Worm (Caenorhabditis elegans) whole organism, young adult: ENCODE measurements around the gene W04E12.2.

ENCODE experiments used
- B0035.1 ChIP-seq: sonication (generic microtip); optimal IDR thresholded peaks from 2 replicates; lab custom pipeline; 2016; ENCODE audit warnings: missing genetic modification characterization, mild to moderate bottlenecking, missing compliant biosample characterization, missing genotype, missing genetic modification reagents
- B0261.1 ChIP-seq: sonication (generic microtip); optimal IDR thresholded peaks from 2 replicates; lab custom pipeline; 2016; ENCODE audit warnings: mild to moderate bottlenecking, missing genetic modification characterization, moderate library complexity, missing compliant biosample characterization
- C06A6.2 ChIP-seq: fragments of 200-800 bp; sonication (Bioruptor generic); conservative IDR thresholded peaks from 2 replicates; pipeline ENCODE4 v1.3.6; 2022; ENCODE audit warnings: missing genetic modification characterization, missing compliant biosample characterization
- C17E4.6 ChIP-seq: fragments of 200-800 bp; sonication (Bioruptor generic); IDR thresholded peaks from 2 replicates; pipeline ENCODE4 v1.3.6; 2022; ENCODE audit warnings: missing genetic modification reagents, missing genetic modification characterization, missing compliant biosample characterization
- F39B2.1 ChIP-seq: fragments of 200-800 bp; sonication (Bioruptor generic); IDR thresholded peaks from 2 replicates; pipeline ENCODE4 v1.3.6; 2022; ENCODE audit warnings: missing genetic modification reagents, missing genetic modification characterization, missing compliant biosample characterization
- F49E8.2 ChIP-seq: sonication (generic microtip); optimal IDR thresholded peaks from 3 replicates; lab custom pipeline; 2017; ENCODE audit warnings: missing genetic modification characterization, mild to moderate bottlenecking, missing compliant biosample characterization, antibody characterized with exemption, moderate library complexity; ENCODE audit not compliant: insufficient read depth
- F57A8.1 ChIP-seq: fragments of 200-800 bp; sonication (Bioruptor generic); optimal IDR thresholded peaks from 2 replicates; lab custom pipeline; 2018; ENCODE audit warnings: mild to moderate bottlenecking, missing genetic modification characterization, moderate library complexity, missing compliant biosample characterization
- K11D2.4 ChIP-seq: fragments of 200-800 bp; sonication (Bioruptor generic); IDR thresholded peaks from 2 replicates; pipeline ENCODE4 v1.3.6; 2022; ENCODE audit warnings: missing genetic modification reagents, missing genetic modification characterization, missing compliant biosample characterization
- Y56A3A.18 ChIP-seq: fragments of 200-800 bp; sonication (Bioruptor generic); IDR thresholded peaks from 2 replicates; pipeline ENCODE4 v1.3.6; 2022; ENCODE audit warnings: missing genetic modification reagents, missing genetic modification characterization, missing compliant biosample characterization
- aptf-3 ChIP-seq: fragments of 200-800 bp; sonication (Bioruptor generic); IDR thresholded peaks from 2 replicates; pipeline ENCODE4 v1.3.6; 2022; ENCODE audit warnings: missing genetic modification characterization, missing compliant biosample characterization
- atf-7 ChIP-seq: sonication (generic microtip); optimal IDR thresholded peaks from 2 replicates; lab custom pipeline; 2017; ENCODE audit warnings: mild to moderate bottlenecking, missing genetic modification characterization, missing compliant biosample characterization
- bed-1 ChIP-seq: fragments of 200-800 bp; sonication (Bioruptor generic); IDR thresholded peaks from 2 replicates; pipeline ENCODE4 v1.3.6; 2022; ENCODE audit warnings: missing genetic modification reagents, missing genetic modification characterization, missing compliant biosample characterization
- cebp-1 ChIP-seq, 2 experiments: fragments of 200-800 bp in 1 of 2; sonication (Bioruptor generic) in 1 of 2; sonication (generic microtip) in 1 of 2; IDR thresholded peaks in 1 of 2; optimal IDR thresholded peaks in 1 of 2; 2 replicates each; pipeline versions ENCODE4 v1.3.6 to Lab custom; 2017 to 2022; ENCODE audit warnings: missing compliant biosample characterization in 2 of 2, missing genetic modification characterization in 2 of 2, mild to moderate bottlenecking in 1 of 2, missing genetic modification reagents in 1 of 2, moderate library complexity in 1 of 2
- ceh-100 ChIP-seq: fragments of 200-800 bp; sonication (Bioruptor generic); IDR thresholded peaks from 2 replicates; pipeline ENCODE4 v1.3.6; 2022; ENCODE audit warnings: missing genetic modification reagents, missing genetic modification characterization, missing compliant biosample characterization
- ceh-40 ChIP-seq: fragments of 200-800 bp; sonication (Bioruptor generic); IDR thresholded peaks from 2 replicates; pipeline ENCODE4 v1.3.6; 2022; ENCODE audit warnings: missing genetic modification characterization, missing compliant biosample characterization
- ceh-79 ChIP-seq: sonication (generic microtip); optimal IDR thresholded peaks from 2 replicates; lab custom pipeline; 2017; ENCODE audit warnings: mild to moderate bottlenecking, missing genetic modification characterization, missing compliant biosample characterization
- ceh-91 ChIP-seq: fragments of 200-800 bp; sonication (Bioruptor generic); IDR thresholded peaks from 2 replicates; pipeline ENCODE4 v1.3.6; 2022; ENCODE audit warnings: missing genetic modification reagents, missing genetic modification characterization, missing compliant biosample characterization
- chd-7 ChIP-seq: sonication (generic microtip); optimal IDR thresholded peaks from 2 replicates; lab custom pipeline; 2016; ENCODE audit warnings: mild to moderate bottlenecking, missing genetic modification characterization, moderate library complexity, missing compliant biosample characterization
- dox-1 ChIP-seq: fragments of 200-800 bp; sonication (Bioruptor generic); IDR thresholded peaks from 2 replicates; pipeline ENCODE4 v1.3.6; 2022; ENCODE audit warnings: missing genetic modification reagents, missing genetic modification characterization, missing compliant biosample characterization
- dpl-1 ChIP-seq: fragments of 150-350 bp; optimal IDR thresholded peaks from 2 replicates; lab custom pipeline; 2014; ENCODE audit warnings: missing biosample characterization, missing genetic modification reagents, missing genetic modification characterization
- egrh-3 ChIP-seq: fragments of 200-800 bp; sonication (Bioruptor generic); IDR thresholded peaks from 2 replicates; pipeline ENCODE4 v1.3.6; 2022; ENCODE audit warnings: missing genetic modification reagents, missing genetic modification characterization, missing compliant biosample characterization
- gei-17 ChIP-seq: fragments of 200-800 bp; sonication (Bioruptor generic); optimal IDR thresholded peaks from 2 replicates; lab custom pipeline; 2018; ENCODE audit warnings: mild to moderate bottlenecking, missing genetic modification characterization, missing compliant biosample characterization
- hlh-26 ChIP-seq: fragments of 200-800 bp; sonication (Bioruptor generic); conservative IDR thresholded peaks from 2 replicates; pipeline ENCODE4 v1.3.6; 2022; ENCODE audit warnings: missing genetic modification reagents, missing genetic modification characterization, missing compliant biosample characterization
- hmg-1.2 ChIP-seq: fragments of 200-800 bp; sonication (Bioruptor generic); IDR thresholded peaks from 2 replicates; pipeline ENCODE4 v1.3.6; 2022; ENCODE audit warnings: missing genetic modification reagents, missing genetic modification characterization, missing compliant biosample characterization
- hmg-20 ChIP-seq: fragments of 200-800 bp; sonication (Bioruptor generic); IDR thresholded peaks from 2 replicates; pipeline ENCODE4 v1.3.6; 2022; ENCODE audit warnings: missing genetic modification reagents, missing genetic modification characterization, missing compliant biosample characterization
- let-526 ChIP-seq: fragments of 200-800 bp; sonication (Bioruptor generic); IDR thresholded peaks from 2 replicates; pipeline ENCODE4 v1.3.6; 2022; ENCODE audit warnings: missing genetic modification reagents, missing genetic modification characterization, missing compliant biosample characterization
- lin-26 ChIP-seq: fragments of 200-800 bp; sonication (Bioruptor generic); IDR thresholded peaks from 2 replicates; pipeline ENCODE4 v1.3.6; 2022; ENCODE audit warnings: missing genetic modification reagents, missing genetic modification characterization, missing compliant biosample characterization
- madf-3 ChIP-seq: fragments of 200-800 bp; sonication (Bioruptor generic); IDR thresholded peaks from 2 replicates; pipeline ENCODE4 v1.3.6; 2022; ENCODE audit warnings: missing genetic modification reagents, missing genetic modification characterization, missing compliant biosample characterization
- mxl-1 ChIP-seq: sonication (generic microtip); optimal IDR thresholded peaks from 2 replicates; lab custom pipeline; 2016; ENCODE audit warnings: missing genetic modification characterization, missing compliant biosample characterization
- nfya-1 ChIP-seq: sonication (generic microtip); optimal IDR thresholded peaks from 2 replicates; lab custom pipeline; 2017; ENCODE audit warnings: antibody characterized with exemption, missing compliant biosample characterization, missing genetic modification characterization, borderline replicate concordance; ENCODE audit not compliant: insufficient read depth
- nhr-120 ChIP-seq: fragments of 200-800 bp; sonication (Bioruptor generic); IDR thresholded peaks from 2 replicates; pipeline ENCODE4 v1.3.6; 2022; ENCODE audit warnings: missing genetic modification characterization, missing compliant biosample characterization
- nhr-90 ChIP-seq: sonication (generic microtip); optimal IDR thresholded peaks from 2 replicates; lab custom pipeline; 2016; ENCODE audit warnings: missing genotype, mild to moderate bottlenecking, missing genetic modification characterization, missing compliant biosample characterization
- pbrm-1 ChIP-seq: fragments of 200-800 bp; sonication (Bioruptor generic); IDR thresholded peaks from 2 replicates; pipeline ENCODE4 v1.3.6; 2022; ENCODE audit warnings: missing genetic modification reagents, missing genetic modification characterization, missing compliant biosample characterization
- repo-1 ChIP-seq: sonication (generic microtip); optimal IDR thresholded peaks from 2 replicates; lab custom pipeline; 2017; ENCODE audit warnings: mild to moderate bottlenecking, missing genetic modification characterization, missing compliant biosample characterization
- sea-2 ChIP-seq: fragments of 200-800 bp; sonication (Bioruptor generic); IDR thresholded peaks from 2 replicates; pipeline ENCODE4 v1.3.6; 2022; ENCODE audit warnings: missing genetic modification characterization, missing compliant biosample characterization
- sptf-2 ChIP-seq: fragments of 200-800 bp; sonication (Bioruptor generic); optimal IDR thresholded peaks from 2 replicates; lab custom pipeline; 2018; ENCODE audit warnings: mild to moderate bottlenecking, missing genetic modification characterization, missing compliant biosample characterization
- unc-130 ChIP-seq: sonication (generic microtip); optimal IDR thresholded peaks from 2 replicates; lab custom pipeline; 2016; ENCODE audit warnings: missing genetic modification reagents, missing genetic modification characterization, missing compliant biosample characterization
- xnd-1 ChIP-seq: sonication (generic microtip); optimal IDR thresholded peaks from 2 replicates; lab custom pipeline; 2016; ENCODE audit warnings: missing genotype, missing genetic modification reagents, missing genetic modification characterization, missing compliant biosample characterization
- zfh-2 ChIP-seq: fragments of 200-800 bp; sonication (Bioruptor generic); conservative IDR thresholded peaks from 2 replicates; pipeline ENCODE4 v1.3.6; 2022; ENCODE audit warnings: missing genetic modification reagents, missing genetic modification characterization, missing compliant biosample characterization
- zim-3 ChIP-seq: sonication (generic microtip); optimal IDR thresholded peaks from 2 replicates; lab custom pipeline; 2017; ENCODE audit warnings: mild to moderate bottlenecking, missing genetic modification characterization, moderate library complexity, missing compliant biosample characterization
- ztf-22 ChIP-seq: fragments of 200-800 bp; sonication (Bioruptor generic); optimal IDR thresholded peaks from 2 replicates; lab custom pipeline; 2018; ENCODE audit warnings: mild to moderate bottlenecking, missing genetic modification characterization, moderate library complexity, missing compliant biosample characterization
- ztf-25 ChIP-seq: fragments of 200-800 bp; sonication (Bioruptor generic); IDR thresholded peaks from 2 replicates; pipeline ENCODE4 v1.3.6; 2022; ENCODE audit warnings: missing genetic modification reagents, missing genetic modification characterization, missing compliant biosample characterization

Gene W04E12.2

ce11 chrV:19737458-19737857 lies 3.5 kb downstream of the W04E12.2 start, which contains the start of gene W04E12.7:
TSS of gene W04E12.7 (minus strand) at chrV:19737558.
- TF ChIP-seq chd-7 (tag; lab: Kevin White, UChicago) (no peak), hmg-20 (GFP tag; lab: Robert Waterston, UW) (no peak), atf-7 (tag; lab: Kevin White, UChicago) (no peak), C17E4.6 (GFP tag; lab: Robert Waterston, UW) (no peak), sea-2 (no peak), lin-26 (GFP tag; lab: Robert Waterston, UW) (no peak), C06A6.2 (no peak), mxl-1 (tag; lab: Kevin White, UChicago) (no peak), ceh-79 (no peak), K11D2.4 (GFP tag; lab: Robert Waterston, UW) (no peak), B0035.1 (tag; lab: Kevin White, UChicago) (no peak), zim-3 (tag; lab: Kevin White, UChicago) (no peak), xnd-1 (tag; lab: Kevin White, UChicago) (no peak), unc-130 (GFP tag; lab: Kevin White, UChicago) (no peak), B0261.1 (tag; lab: Kevin White, UChicago) (no peak), gei-17 (GFP tag; lab: Kevin White, UChicago) (no peak)

ce11 chrV:19733728-19734127 lies 7.2 kb downstream of the W04E12.2 start:
- TF ChIP-seq pbrm-1 (GFP tag; lab: Robert Waterston, UW) (no peak), Y56A3A.18 (GFP tag; lab: Robert Waterston, UW) (no peak), ztf-25 (GFP tag; lab: Robert Waterston, UW) (no peak), zfh-2 (GFP tag; lab: Robert Waterston, UW) (peak; percentile 85), K11D2.4 (GFP tag; lab: Robert Waterston, UW) (no peak), egrh-3 (peak; percentile 48; the same call in 1 of the 2 replicates), aptf-3 (0 out of 2 replicates have a peak, but pooled peaks have one; percentile 38), nhr-120 (0 out of 2 replicates have a peak, but pooled peaks have one; percentile 51), C17E4.6 (GFP tag; lab: Robert Waterston, UW) (0 out of 2 replicates have a peak, but pooled peaks have one; percentile 36)

DNA sequence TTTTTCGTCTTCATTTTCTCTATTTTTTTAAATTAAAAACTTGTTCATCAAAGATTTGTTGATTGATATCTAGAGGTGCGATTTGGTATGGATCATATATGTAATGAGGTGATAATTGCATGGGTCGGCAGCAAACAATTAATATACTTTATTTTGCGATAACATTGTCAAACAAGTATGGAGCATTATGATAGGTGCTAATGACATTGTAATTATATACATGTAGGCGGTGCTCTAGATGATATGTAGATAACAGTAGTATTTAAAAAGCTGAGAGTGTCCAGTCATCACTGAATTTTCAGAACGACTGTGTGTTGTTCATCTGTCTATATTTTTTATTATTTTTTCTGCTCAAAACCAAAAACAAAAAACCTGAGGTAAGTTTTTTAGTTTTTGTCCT lies 10.7 kb downstream of the W04E12.2 start, which contains the start of gene Y116F11A.1:
Y116F11A.1 (plus strand) TSS at position 301 of the 400 bp plus-strand sequence.
- TF ChIP-seq F49E8.2 (tag; lab: Kevin White, UChicago) (no peak), ceh-91 (GFP tag; lab: Robert Waterston, UW) (no peak), dpl-1 (GFP tag; lab: Kevin White, UChicago) (no peak), madf-3 (no peak), hmg-20 (GFP tag; lab: Robert Waterston, UW) (no peak), ceh-100 (GFP tag; lab: Robert Waterston, UW) (no peak)

ce11 chrV:19728731-19729130 lies 12.2 kb downstream of the W04E12.2 start, which contains the start of gene Y116F11A.3:
TSS of gene Y116F11A.3 (plus strand) at chrV:19729031.
- TF ChIP-seq sea-2 (no peak), let-526 (GFP tag; lab: Robert Waterston, UW) (no peak)

DNA sequence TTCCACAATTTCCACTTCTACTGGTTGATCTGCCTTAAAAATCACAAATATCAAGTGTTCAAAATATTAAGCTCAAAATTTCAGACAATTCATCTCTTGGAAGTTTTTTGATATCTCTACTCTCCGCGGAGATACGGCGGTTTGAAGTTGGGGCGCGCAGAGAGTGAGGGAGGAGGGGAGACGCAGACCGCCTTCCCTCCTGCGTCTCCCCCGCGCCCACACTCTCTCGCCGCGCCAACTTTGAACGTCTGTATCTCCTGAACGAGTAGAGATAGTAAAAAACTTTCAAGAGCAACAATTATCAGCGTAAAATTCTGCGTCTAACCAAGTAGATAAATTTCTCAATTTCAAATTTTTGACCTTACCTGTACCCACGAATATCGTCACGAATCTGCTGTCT lies 12.9 kb downstream of the W04E12.2 start:
- TF ChIP-seq cebp-1 (GFP tag; IDR thresholded peaks at IDR 0.05; lab: Robert Waterston, UW) (no peak), cebp-1 (tag; optimal IDR thresholded peaks at IDR 0.05; lab: Kevin White, UChicago) (no peak), bed-1 (GFP tag; lab: Robert Waterston, UW) (no peak), hmg-1.2 (GFP tag; lab: Robert Waterston, UW) (peak; percentile 87), nfya-1 (tag; lab: Kevin White, UChicago) (no peak), egrh-3 (peak; percentile 53; the same call in 1 of the 2 replicates), F39B2.1 (GFP tag; lab: Robert Waterston, UW) (no peak), dox-1 (GFP tag; lab: Robert Waterston, UW) (no peak), hlh-26 (GFP tag; lab: Robert Waterston, UW) (no peak), ceh-40 (GFP tag; lab: Robert Waterston, UW) (no peak), repo-1 (tag; lab: Kevin White, UChicago) (no peak), zfh-2 (GFP tag; lab: Robert Waterston, UW) (no peak; the same call in 1 of the 2 replicates), F57A8.1 (GFP tag; lab: Kevin White, UChicago) (no peak), ztf-22 (no peak), sptf-2 (no peak), nhr-90 (tag; lab: Kevin White, UChicago) (no peak)
